Fruit fly (Drosophila melanogaster): Measurements from ENCODE around the gene jp.
A peak's percentile ranks its signal among the peaks of the same experiment; 100 is the strongest.

The jp gene

DNA sequence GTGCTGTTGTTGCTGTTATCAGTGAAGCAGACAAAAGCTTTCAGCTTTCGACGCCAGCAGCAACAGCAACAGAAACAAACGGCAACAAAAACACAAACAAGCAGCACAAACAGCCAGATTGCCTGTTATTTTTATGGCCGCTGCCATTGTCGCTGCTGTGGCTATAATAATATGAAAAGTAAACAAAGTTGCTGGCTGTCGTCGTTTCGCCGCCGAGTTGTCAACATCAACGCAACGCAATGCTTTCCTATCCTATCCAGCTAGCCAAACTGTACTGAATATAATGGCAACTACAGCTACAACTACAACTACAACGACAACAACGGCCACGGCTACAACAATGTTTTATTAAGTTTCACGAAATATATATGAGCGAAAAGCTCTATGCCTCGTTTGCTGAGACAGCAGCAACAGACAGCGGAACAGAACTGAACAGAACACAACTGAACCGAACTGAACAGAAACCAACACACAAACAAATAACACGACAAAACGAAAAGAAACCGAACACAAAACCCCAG, 4.2 kb upstream of the jp start (continued):
- TF ChIP-seq HmgD (GFP tag; optimal IDR thresholded peaks at IDR 0.05) (no peak), corto (GFP tag; optimal IDR thresholded peaks at IDR 0.05) (no peak), Aef1 (GFP tag; IDR thresholded peaks at IDR 0.05) (peak; percentile 21; the same call in 1 of the 3 replicates), CG3065 (GFP tag; optimal IDR thresholded peaks at IDR 0.05) (no peak), CG34224 (GFP tag; IDR thresholded peaks at IDR 0.05; ENCODE audit: partially characterized antibody) (no peak), Spps (tag; optimal IDR thresholded peaks at IDR 0.05) (no peak), CG42726 (GFP tag; IDR thresholded peaks at IDR 0.05; ENCODE audit: partially characterized antibody) (no peak), CG17385 (GFP tag; optimal IDR thresholded peaks at IDR 0.05) (peak; percentile 39), bbx (GFP tag; IDR thresholded peaks at IDR 0.05; ENCODE audit: partially characterized antibody) (no peak), CoRest (tag; optimal IDR thresholded peaks at IDR 0.05) (no peak), E2f2 (GFP tag; IDR thresholded peaks at IDR 0.05) (0 out of 2 replicates have a peak, but pooled peaks have one; percentile 17), CG10543 (GFP tag; optimal IDR thresholded peaks at IDR 0.05) (peak; percentile 70), CG3726 (GFP tag; IDR thresholded peaks at IDR 0.05) (no peak), CG13296 (GFP tag; optimal IDR thresholded peaks at IDR 0.05) (peak; percentile 68), CG12155 (GFP tag; optimal IDR thresholded peaks at IDR 0.05) (no peak), Abd-B (GFP tag; optimal IDR thresholded peaks at IDR 0.05) (peak; percentile 15), Hsf (GFP tag; optimal IDR thresholded peaks at IDR 0.05) (no peak), CG12236 (GFP tag; optimal IDR thresholded peaks at IDR 0.05) (no peak), rib (GFP tag; IDR thresholded peaks at IDR 0.05) (no peak), da (GFP tag; optimal IDR thresholded peaks at IDR 0.05) (no peak), ewg (GFP tag; optimal IDR thresholded peaks at IDR 0.05) (no peak), mam (GFP tag; optimal IDR thresholded peaks at IDR 0.05) (no peak), CG18599 (GFP tag; optimal IDR thresholded peaks at IDR 0.05) (peak; percentile 37), zfh1 (GFP tag; IDR thresholded peaks at IDR 0.05) (no peak), dmrt11E (tag; optimal IDR thresholded peaks at IDR 0.05) (no peak), Fer2 (tag; optimal IDR thresholded peaks at IDR 0.05) (no peak), ranshi (GFP tag; IDR thresholded peaks at IDR 0.05) (no peak), CG8924 (tag; optimal IDR thresholded peaks at IDR 0.05) (no peak), sob (GFP tag; IDR thresholded peaks at IDR 0.05) (peak; percentile 53), Bteb2 (GFP tag; optimal IDR thresholded peaks at IDR 0.05) (no peak), Sox100B (GFP tag; optimal IDR thresholded peaks at IDR 0.05) (peak; percentile 28), tin (GFP tag; optimal IDR thresholded peaks at IDR 0.05) (no peak), CG33213 (GFP tag; optimal IDR thresholded peaks at IDR 0.05) (peak; percentile 3), Dll (GFP tag; IDR thresholded peaks at IDR 0.05; ENCODE audit: partially characterized antibody) (no peak), sim (GFP tag; IDR thresholded peaks at IDR 0.05) (no peak), CTCF (GFP tag; optimal IDR thresholded peaks at IDR 0.05) (peak; percentile 21), h (optimal IDR thresholded peaks at IDR 0.05) (no peak), CG11085 (GFP tag; IDR thresholded peaks at IDR 0.05) (no peak), Oli (tag; optimal IDR thresholded peaks at IDR 0.05) (no peak), CG6689 (GFP tag; IDR thresholded peaks at IDR 0.05) (no peak), ATbp (GFP tag; optimal IDR thresholded peaks at IDR 0.05) (peak; percentile 73), fru (optimal IDR thresholded peaks at IDR 0.05) (no peak), Gsc (GFP tag; IDR thresholded peaks at IDR 0.05) (no peak), CG10959 (GFP tag; IDR thresholded peaks at IDR 0.05) (no peak), CG15269 (tag; optimal IDR thresholded peaks at IDR 0.05) (peak; percentile 35), crc (GFP tag; optimal IDR thresholded peaks at IDR 0.05) (no peak), onecut (GFP tag; IDR thresholded peaks at IDR 0.05) (no peak; the same call in 1 of the 2 replicates), chif (GFP tag; optimal IDR thresholded peaks at IDR 0.05) (no peak), Bgb (GFP tag; IDR thresholded peaks at IDR 0.05; ENCODE audit: partially characterized antibody) (no peak), Blimp-1 (GFP tag; optimal IDR thresholded peaks at IDR 0.05) (peak; percentile 11), CG4360 (GFP tag; IDR thresholded peaks at IDR 0.05) (peak; percentile 80), CG11247 (GFP tag; IDR thresholded peaks at IDR 0.05) (no peak)

Measured in whole organism, embryonic.